Worm (Caenorhabditis elegans) whole organism, late embryonic: ENCODE results near the gene obr-3.

Source experiments
- C08G9.2 ChIP-seq: sonication (generic microtip); optimal IDR thresholded peaks from 2 replicates; lab custom pipeline; 2016; ENCODE audit warnings: mild to moderate bottlenecking, missing genetic modification characterization, moderate library complexity, missing compliant biosample characterization
- C38D4.7 ChIP-seq: fragments of 200-800 bp; sonication (Bioruptor generic); optimal IDR thresholded peaks from 2 replicates; lab custom pipeline; 2018; ENCODE audit warnings: mild to moderate bottlenecking, missing genetic modification characterization, moderate library complexity, missing compliant biosample characterization
- F13H6.1 ChIP-seq: sonication (generic microtip); optimal IDR thresholded peaks from 2 replicates; lab custom pipeline; 2016; ENCODE audit warnings: missing genetic modification characterization, missing compliant biosample characterization
- K02D7.2 ChIP-seq: sonication (generic microtip); optimal IDR thresholded peaks from 2 replicates; lab custom pipeline; 2017; ENCODE audit warnings: mild to moderate bottlenecking, missing genetic modification characterization, missing compliant biosample characterization
- Y22D7AL.16 ChIP-seq: sonication (generic microtip); optimal IDR thresholded peaks from 2 replicates; lab custom pipeline; 2016; ENCODE audit warnings: missing genetic modification characterization, missing compliant biosample characterization
- ahr-1 ChIP-seq: sonication (generic microtip); optimal IDR thresholded peaks from 2 replicates; lab custom pipeline; 2016; ENCODE audit warnings: missing genetic modification characterization, missing compliant biosample characterization
- ceh-14 ChIP-seq: sonication (generic microtip); optimal IDR thresholded peaks from 2 replicates; lab custom pipeline; 2016; ENCODE audit warnings: missing genotype, missing genetic modification characterization, missing compliant biosample characterization
- ceh-19 ChIP-seq: fragments of 200-800 bp; sonication (Bioruptor generic); optimal IDR thresholded peaks from 2 replicates; lab custom pipeline; 2018; ENCODE audit warnings: mild to moderate bottlenecking, missing genetic modification characterization, missing compliant biosample characterization
- ceh-2 ChIP-seq: sonication (generic microtip); optimal IDR thresholded peaks from 2 replicates; lab custom pipeline; 2016; ENCODE audit warnings: missing genotype, missing genetic modification characterization, missing compliant biosample characterization
- ceh-22 ChIP-seq: sonication (generic microtip); optimal IDR thresholded peaks from 2 replicates; lab custom pipeline; 2017; ENCODE audit warnings: missing biosample characterization, missing genetic modification characterization
- ceh-31 ChIP-seq: sonication (generic microtip); optimal IDR thresholded peaks from 2 replicates; lab custom pipeline; 2016; ENCODE audit warnings: missing genetic modification characterization, missing compliant biosample characterization
- ceh-48 ChIP-seq: sonication (generic microtip); optimal IDR thresholded peaks from 2 replicates; lab custom pipeline; 2016; ENCODE audit warnings: missing genetic modification characterization, inconsistent platforms, missing compliant biosample characterization
- ceh-6 ChIP-seq: fragments of 200-800 bp; sonication (Bioruptor generic); optimal IDR thresholded peaks from 2 replicates; lab custom pipeline; 2018; ENCODE audit warnings: mild to moderate bottlenecking, missing genetic modification characterization, missing compliant biosample characterization
- ceh-9 ChIP-seq: sonication (generic microtip); optimal IDR thresholded peaks from 2 replicates; lab custom pipeline; 2016; ENCODE audit warnings: mild to moderate bottlenecking, missing genetic modification characterization, inconsistent platforms, missing compliant biosample characterization
- che-1 ChIP-seq: sonication (generic microtip); optimal IDR thresholded peaks from 2 replicates; lab custom pipeline; 2016; ENCODE audit warnings: mild to moderate bottlenecking, missing genetic modification characterization, missing compliant biosample characterization
- elt-2 ChIP-seq: sonication (generic microtip); optimal IDR thresholded peaks from 2 replicates; lab custom pipeline; 2016; ENCODE audit warnings: missing genetic modification reagents, missing genetic modification characterization, missing compliant biosample characterization
- elt-4 ChIP-seq: sonication (generic microtip); optimal IDR thresholded peaks from 2 replicates; lab custom pipeline; 2016; ENCODE audit warnings: missing genetic modification characterization, missing compliant biosample characterization
- ets-4 ChIP-seq: sonication (generic microtip); optimal IDR thresholded peaks from 2 replicates; lab custom pipeline; 2016; ENCODE audit warnings: missing genetic modification characterization, missing compliant biosample characterization
- fax-1 ChIP-seq: sonication (generic microtip); optimal IDR thresholded peaks from 2 replicates; lab custom pipeline; 2016; ENCODE audit warnings: missing genotype, missing genetic modification characterization, missing compliant biosample characterization
- gmeb-2 ChIP-seq: sonication (generic microtip); optimal IDR thresholded peaks from 2 replicates; lab custom pipeline; 2016; ENCODE audit warnings: missing genetic modification characterization, inconsistent platforms, missing compliant biosample characterization
- hlh-13 ChIP-seq: fragments of 200-800 bp; sonication (Bioruptor generic); optimal IDR thresholded peaks from 2 replicates; lab custom pipeline; 2018; ENCODE audit warnings: mild to moderate bottlenecking, missing genetic modification characterization, missing compliant biosample characterization
- hlh-15 ChIP-seq: sonication (generic microtip); optimal IDR thresholded peaks from 2 replicates; lab custom pipeline; 2016; ENCODE audit warnings: missing genetic modification characterization, missing compliant biosample characterization
- hlh-8 ChIP-seq: sonication (generic microtip); optimal IDR thresholded peaks from 2 replicates; lab custom pipeline; 2016; ENCODE audit warnings: missing genotype, missing genetic modification characterization, missing compliant biosample characterization
- lim-6 ChIP-seq: sonication (generic microtip); optimal IDR thresholded peaks from 2 replicates; lab custom pipeline; 2016; ENCODE audit warnings: missing genetic modification characterization, missing compliant biosample characterization
- lin-11 ChIP-seq: fragments of 200-800 bp; sonication (Bioruptor generic); optimal IDR thresholded peaks from 2 replicates; lab custom pipeline; 2018; ENCODE audit warnings: mild to moderate bottlenecking, missing genetic modification characterization, missing compliant biosample characterization
- nhr-232 ChIP-seq: sonication (generic microtip); optimal IDR thresholded peaks from 2 replicates; lab custom pipeline; 2016; ENCODE audit warnings: missing genetic modification characterization, missing compliant biosample characterization
- npax-4 ChIP-seq: sonication (generic microtip); optimal IDR thresholded peaks from 2 replicates; lab custom pipeline; 2016; ENCODE audit warnings: missing genetic modification characterization, missing compliant biosample characterization
- odd-2 ChIP-seq: sonication (generic microtip); optimal IDR thresholded peaks from 2 replicates; lab custom pipeline; 2017; ENCODE audit warnings: antibody characterized with exemption, mild to moderate bottlenecking, missing genetic modification characterization, missing compliant biosample characterization
- pat-9 ChIP-seq: fragments of 200-800 bp; sonication (Bioruptor generic); optimal IDR thresholded peaks from 2 replicates; lab custom pipeline; 2018; ENCODE audit warnings: mild to moderate bottlenecking, missing genetic modification characterization, moderate library complexity, missing compliant biosample characterization
- pha-2 ChIP-seq: sonication (generic microtip); optimal IDR thresholded peaks from 2 replicates; lab custom pipeline; 2017; ENCODE audit warnings: mild to moderate bottlenecking, missing genetic modification characterization, missing compliant biosample characterization
- pha-4 ChIP-seq: fragments of 150-350 bp; optimal IDR thresholded peaks from 2 replicates; lab custom pipeline; 2018; ENCODE audit warnings: missing biosample characterization, missing genetic modification reagents, missing genetic modification characterization
- pqm-1 ChIP-seq: sonication (generic microtip); optimal IDR thresholded peaks from 2 replicates; lab custom pipeline; 2016; ENCODE audit warnings: missing genetic modification characterization, missing compliant biosample characterization
- sdc-2 ChIP-seq: sonication (generic microtip); optimal IDR thresholded peaks from 2 replicates; lab custom pipeline; 2016; ENCODE audit warnings: missing genotype, missing genetic modification characterization, missing compliant biosample characterization
- sox-2 ChIP-seq: fragments of 200-800 bp; sonication (Bioruptor generic); IDR thresholded peaks from 2 replicates; pipeline ENCODE4 v1.3.6; 2022; ENCODE audit warnings: missing genetic modification reagents, missing genetic modification characterization, missing compliant biosample characterization
- sox-4 ChIP-seq: sonication (generic microtip); optimal IDR thresholded peaks from 2 replicates; lab custom pipeline; 2017; ENCODE audit warnings: mild to moderate bottlenecking, missing genetic modification characterization, inconsistent platforms, missing compliant biosample characterization
- syd-9 ChIP-seq: sonication (generic microtip); optimal IDR thresholded peaks from 2 replicates; lab custom pipeline; 2016; ENCODE audit warnings: mild to moderate bottlenecking, missing genetic modification characterization, moderate library complexity, missing compliant biosample characterization
- tbx-2 ChIP-seq: sonication (generic microtip); optimal IDR thresholded peaks from 2 replicates; lab custom pipeline; 2016; ENCODE audit warnings: missing genetic modification characterization, missing compliant biosample characterization
- ttx-3 ChIP-seq: sonication (generic microtip); optimal IDR thresholded peaks from 2 replicates; lab custom pipeline; 2016; ENCODE audit warnings: missing genetic modification reagents, missing genetic modification characterization, missing compliant biosample characterization
- unc-42 ChIP-seq: sonication (generic microtip); optimal IDR thresholded peaks from 2 replicates; lab custom pipeline; 2016; ENCODE audit warnings: missing genotype, missing genetic modification characterization, missing compliant biosample characterization
- unc-55 ChIP-seq: sonication (generic microtip); optimal IDR thresholded peaks from 2 replicates; lab custom pipeline; 2017; ENCODE audit warnings: missing biosample characterization, missing genetic modification reagents, missing genetic modification characterization
- unc-86 ChIP-seq: sonication (generic microtip); optimal IDR thresholded peaks from 2 replicates; lab custom pipeline; 2016; ENCODE audit warnings: missing genetic modification characterization, missing compliant biosample characterization
- zip-5 ChIP-seq: sonication (generic microtip); optimal IDR thresholded peaks from 2 replicates; lab custom pipeline; 2016; ENCODE audit warnings: missing genetic modification characterization, missing compliant biosample characterization

Gene obr-3

ce11 chrX:13809773-13810172, at the start of gene obr-3:
Gene obr-3 (minus strand): TSS chrX:13809873.
- TF ChIP-seq nhr-232 (tag; lab: Kevin White, UChicago) (no peak), ceh-9 (tag; lab: Kevin White, UChicago) (no peak), elt-4 (tag; lab: Kevin White, UChicago) (no peak), pha-4 (no peak), tbx-2 (tag; lab: Kevin White, UChicago) (no peak), ceh-2 (no peak)

ce11 chrX:13858693-13859092, 49.0 kb upstream of the obr-3 start, which contains the start of gene M03B6.4:
Gene M03B6.4 (plus strand): TSS chrX:13858841.
- no peak for TF ChIP-seq tbx-2 (tag; lab: Kevin White, UChicago)
- no peak for TF ChIP-seq K02D7.2 (tag; lab: Kevin White, UChicago)
- no peak for TF ChIP-seq Y22D7AL.16 (tag; lab: Kevin White, UChicago)
- no peak for TF ChIP-seq sdc-2 (tag; lab: Kevin White, UChicago)
- TF ChIP-seq unc-86: no peak
- TF ChIP-seq sox-2: no peak
- TF ChIP-seq odd-2 (tag; lab: Kevin White, UChicago): no peak
- no peak for TF ChIP-seq unc-55
- no peak for TF ChIP-seq ets-4
- TF ChIP-seq ahr-1 (tag; lab: Kevin White, UChicago): no peak
- no peak for TF ChIP-seq hlh-8 (tag; lab: Kevin White, UChicago)
- TF ChIP-seq npax-4 (tag; lab: Kevin White, UChicago): no peak
- TF ChIP-seq fax-1 (tag; lab: Kevin White, UChicago): no peak

ce11 chrX:13855928-13856327, 46.3 kb upstream of the obr-3 start:
- no peak for TF ChIP-seq che-1 (tag; lab: Kevin White, UChicago)

DNA sequence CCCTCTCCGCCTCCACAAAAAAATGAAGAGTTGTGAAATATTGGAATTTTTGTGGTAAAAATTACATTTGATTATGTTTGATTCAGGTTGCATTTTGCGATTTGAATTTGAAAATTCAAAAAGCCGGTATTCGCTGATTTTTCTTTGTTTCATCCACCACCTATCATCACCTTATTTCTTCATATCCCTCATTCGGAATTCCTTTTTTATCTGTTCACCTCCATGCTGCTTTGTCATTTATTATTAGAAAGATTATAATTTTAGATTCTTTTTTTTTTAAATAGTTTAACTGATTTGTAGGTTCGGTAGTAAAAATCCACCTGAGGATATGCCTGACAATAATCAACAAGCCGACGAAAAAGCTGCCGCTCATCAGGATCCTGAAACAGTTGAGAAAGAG, 42.9 kb upstream of the obr-3 start, which contains the start of gene mct-3:
TSS of gene mct-3 (plus strand) at position 301 of the 400 bp plus-strand sequence.
- TF ChIP-seq pat-9 (tag; lab: Kevin White, UChicago): no peak
- no peak for TF ChIP-seq zip-5
- TF ChIP-seq sox-4 (tag; lab: Kevin White, UChicago): no peak
- no peak for TF ChIP-seq F13H6.1
- no peak for TF ChIP-seq hlh-15 (tag; lab: Kevin White, UChicago)
- no peak for TF ChIP-seq tbx-2 (tag; lab: Kevin White, UChicago)
- no peak for TF ChIP-seq ceh-9 (tag; lab: Kevin White, UChicago)
- no peak for TF ChIP-seq hlh-13
- TF ChIP-seq gmeb-2 (tag; lab: Kevin White, UChicago): no peak
- TF ChIP-seq syd-9 (tag; lab: Kevin White, UChicago): no peak
- TF ChIP-seq pha-2 (tag; lab: Kevin White, UChicago): no peak
- TF ChIP-seq ceh-48: no peak
- no peak for TF ChIP-seq ceh-31 (tag; lab: Kevin White, UChicago)
- no peak for TF ChIP-seq lin-11 (tag; lab: Kevin White, UChicago)
- TF ChIP-seq ttx-3 (tag; lab: Kevin White, UChicago): no peak
- TF ChIP-seq npax-4 (tag; lab: Kevin White, UChicago): no peak

DNA sequence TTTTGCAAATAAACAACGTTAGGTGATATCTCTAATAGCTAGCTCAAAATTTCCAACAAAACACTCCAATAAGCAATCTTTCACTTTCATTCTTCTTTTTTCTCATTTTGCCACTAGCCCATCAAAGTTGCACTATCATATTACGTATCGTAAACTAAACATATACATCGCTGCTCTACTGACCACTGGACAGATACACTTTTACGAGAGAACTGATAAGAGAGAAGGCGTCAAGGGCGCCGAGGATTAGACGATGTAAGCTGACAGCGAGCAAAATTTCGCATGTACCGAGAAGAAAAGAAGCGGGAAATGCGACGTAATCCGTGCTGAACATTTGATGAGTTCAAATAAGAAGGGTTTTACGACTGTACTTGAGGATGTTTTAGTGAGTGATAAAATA, 41.9 kb upstream of the obr-3 start:
- TF ChIP-seq elt-2: peak; percentile 10
- no peak for TF ChIP-seq ceh-19

DNA sequence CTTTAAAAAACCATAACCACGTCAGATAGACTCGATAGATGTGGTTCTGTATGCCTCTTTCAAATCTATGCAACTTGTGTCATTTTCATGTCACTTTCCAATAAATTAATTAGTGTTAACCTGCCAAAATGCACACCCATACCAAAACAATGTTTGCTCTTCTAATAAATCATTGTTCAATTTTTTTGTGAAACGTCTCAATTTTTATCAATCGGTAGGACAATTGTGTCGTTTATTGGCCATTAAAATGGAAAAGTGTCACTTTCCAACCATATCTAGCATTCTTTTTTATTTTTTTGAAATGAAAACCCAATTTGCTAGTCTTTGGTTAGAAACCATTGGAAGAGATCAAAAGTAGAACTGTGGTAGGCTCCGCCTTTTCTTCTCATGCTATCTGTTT, 40.7 kb upstream of the obr-3 start:
- TF ChIP-seq pqm-1 (no peak), unc-86 (no peak), ceh-9 (tag; lab: Kevin White, UChicago) (no peak), fax-1 (tag; lab: Kevin White, UChicago) (no peak), C08G9.2 (tag; lab: Kevin White, UChicago) (no peak), odd-2 (tag; lab: Kevin White, UChicago) (no peak), che-1 (tag; lab: Kevin White, UChicago) (no peak), ceh-6 (GFP tag; lab: Kevin White, UChicago) (no peak), ceh-22 (tag; lab: Kevin White, UChicago) (no peak), C38D4.7 (no peak), syd-9 (tag; lab: Kevin White, UChicago) (no peak), hlh-15 (tag; lab: Kevin White, UChicago) (no peak), F13H6.1 (no peak), nhr-232 (tag; lab: Kevin White, UChicago) (no peak), ceh-14 (no peak), lim-6 (tag; lab: Kevin White, UChicago) (no peak), unc-42 (tag; lab: Kevin White, UChicago) (no peak)
- TF ChIP-seq, all 69 proteins: peak for 0
